Fruit fly (Drosophila melanogaster): ENCODE data around the gene CG43179.
A peak's percentile ranks its signal among the peaks of the same experiment; 100 is the strongest.

The CG43179 gene

dm6 chr3R:14226662-14227061 is 29.2 kb upstream of the CG43179 start, which contains the start of gene CG9631:
Gene CG9631 (minus strand): TSS chr3R:14226762.
- no peak for TF ChIP-seq Mio (GFP tag; optimal IDR thresholded peaks at IDR 0.05)
- no peak for TF ChIP-seq jim (GFP tag; optimal IDR thresholded peaks at IDR 0.05)
- no peak for TF ChIP-seq N (GFP tag; optimal IDR thresholded peaks at IDR 0.05)
- no peak for TF ChIP-seq pan (optimal IDR thresholded peaks at IDR 0.05)
- no peak for TF ChIP-seq Sp1 (GFP tag; optimal IDR thresholded peaks at IDR 0.05)
- no peak for TF ChIP-seq Rel (GFP tag; optimal IDR thresholded peaks at IDR 0.05)
- no peak for TF ChIP-seq Rel (tag; optimal IDR thresholded peaks at IDR 0.05)
- TF ChIP-seq tai (GFP tag; optimal IDR thresholded peaks at IDR 0.05), result no peak
- no peak for TF ChIP-seq h (GFP tag; optimal IDR thresholded peaks at IDR 0.05)
- no peak for TF ChIP-seq Dfd (GFP tag; optimal IDR thresholded peaks at IDR 0.05)
- TF ChIP-seq fru (GFP tag; optimal IDR thresholded peaks at IDR 0.05), result no peak
- no peak for TF ChIP-seq usp (GFP tag; optimal IDR thresholded peaks at IDR 0.05)
- no peak for TF ChIP-seq foxo (GFP tag; optimal IDR thresholded peaks at IDR 0.05)
- TF ChIP-seq sv (GFP tag; optimal IDR thresholded peaks at IDR 0.05), result no peak
- no peak for TF ChIP-seq CG32264 (GFP tag; optimal IDR thresholded peaks at IDR 0.05)
- no peak for TF ChIP-seq Myc (optimal IDR thresholded peaks at IDR 0.05)
- no peak for TF ChIP-seq HLH106 (tag; optimal IDR thresholded peaks at IDR 0.05)
- no peak for TF ChIP-seq br (GFP tag; optimal IDR thresholded peaks at IDR 0.05)
- TF ChIP-seq lola (GFP tag; optimal IDR thresholded peaks at IDR 0.05), result no peak
- TF ChIP-seq woc (GFP tag; optimal IDR thresholded peaks at IDR 0.05), result no peak
- no peak for TF ChIP-seq Dif (GFP tag; optimal IDR thresholded peaks at IDR 0.05; ENCODE audit: partially characterized antibody)

dm6 chr3R:14229045-14229444 is 26.9 kb upstream of the CG43179 start, which contains the start of gene CG9624:
Gene CG9624 (minus strand): TSS chr3R:14229145.
- TF ChIP-seq sage (GFP tag; optimal IDR thresholded peaks at IDR 0.05) (no peak), Jra (GFP tag; optimal IDR thresholded peaks at IDR 0.05) (no peak), Rel (GFP tag; optimal IDR thresholded peaks at IDR 0.05) (no peak), Rel (tag; optimal IDR thresholded peaks at IDR 0.05) (no peak), ey (GFP tag; optimal IDR thresholded peaks at IDR 0.05) (no peak), psq (GFP tag; optimal IDR thresholded peaks at IDR 0.05) (no peak), Dif (GFP tag; optimal IDR thresholded peaks at IDR 0.05; ENCODE audit: partially characterized antibody) (no peak), br (GFP tag; optimal IDR thresholded peaks at IDR 0.05) (no peak), OdsH (GFP tag; optimal IDR thresholded peaks at IDR 0.05) (no peak), Hr78 (GFP tag; optimal IDR thresholded peaks at IDR 0.05) (no peak), Sp1 (GFP tag; optimal IDR thresholded peaks at IDR 0.05) (no peak), GATAd (GFP tag; optimal IDR thresholded peaks at IDR 0.05) (no peak), Hnf4 (GFP tag; optimal IDR thresholded peaks at IDR 0.05) (no peak)

- TF ChIP-seq foxo (GFP tag; optimal IDR thresholded peaks at IDR 0.05) (no peak), dsf (GFP tag; optimal IDR thresholded peaks at IDR 0.05; ENCODE audit: borderline replicate concordance) (no peak), br (GFP tag; optimal IDR thresholded peaks at IDR 0.05) (no peak), lola (GFP tag; optimal IDR thresholded peaks at IDR 0.05) (no peak), Vsx2 (GFP tag; optimal IDR thresholded peaks at IDR 0.05; ENCODE audit: partially characterized antibody) (no peak), usp (GFP tag; optimal IDR thresholded peaks at IDR 0.05) (no peak), Hnf4 (GFP tag; optimal IDR thresholded peaks at IDR 0.05) (no peak)
Measured at dm6 chr3R:14244577-14244976, 11.3 kb upstream of the CG43179 start, which contains the start of gene CG43291. Gene CG43291 (minus strand): TSS chr3R:14244677.

- TF ChIP-seq usp (GFP tag; optimal IDR thresholded peaks at IDR 0.05), result no peak
Measured at dm6 chr3R:14245371-14245770, 10.5 kb upstream of the CG43179 start, which contains the start of gene CG9616. Gene CG9616 (minus strand): TSS chr3R:14245471.

dm6 chr3R:14259821-14260220 is 3.9 kb downstream of the CG43179 start, which contains the start of gene MetRS-m:
Gene MetRS-m (minus strand): TSS chr3R:14259991.
- peak; percentile 31 for TF ChIP-seq sage (GFP tag; optimal IDR thresholded peaks at IDR 0.05)
- no peak for TF ChIP-seq br (GFP tag; optimal IDR thresholded peaks at IDR 0.05)

- no peak for TF ChIP-seq h (GFP tag; optimal IDR thresholded peaks at IDR 0.05)
- no peak for TF ChIP-seq brk (GFP tag; optimal IDR thresholded peaks at IDR 0.05)
Measured at dm6 chr3R:14261113-14261512, 5.2 kb downstream of the CG43179 start, which contains the start of gene CG14840. Gene CG14840 (minus strand): TSS chr3R:14261213.
